Fruit fly (Drosophila melanogaster) whole organism, embryonic: ENCODE measurements around the gene srl.

ENCODE experiments used
- Atf-2 ChIP-seq: fragments of 200-800 bp; sonication (Bioruptor generic); optimal IDR thresholded peaks from 2 replicates; lab custom pipeline; 2016; ENCODE audit warnings: missing biosample characterization, missing genetic modification characterization
- CG10979 ChIP-seq: fragments of 200-800 bp; sonication (Bioruptor generic); optimal IDR thresholded peaks from 2 replicates; lab custom pipeline; 2018; ENCODE audit warnings: missing biosample characterization, mild to moderate bottlenecking, missing genetic modification characterization, moderate library complexity
- CG11093 ChIP-seq: fragments of 200-800 bp; sonication (Bioruptor generic); IDR thresholded peaks from 3 replicates; pipeline ENCODE4 v1.3.6; 2022; ENCODE audit warnings: missing biosample characterization, missing genetic modification characterization
- CG12391 ChIP-seq: fragments of 200-800 bp; sonication (Bioruptor generic); optimal IDR thresholded peaks from 3 replicates; lab custom pipeline; 2018; ENCODE audit warnings: missing biosample characterization, mild to moderate bottlenecking, missing genetic modification characterization, moderate library complexity
- CG12659 ChIP-seq: fragments of 200-800 bp; sonication (Bioruptor generic); optimal IDR thresholded peaks from 3 replicates; lab custom pipeline; 2017; ENCODE audit warnings: mild to moderate bottlenecking, missing biosample characterization, missing genetic modification reagents, missing genetic modification characterization
- CG15073 ChIP-seq: fragments of 200-800 bp; sonication (Bioruptor generic); optimal IDR thresholded peaks from 2 replicates; lab custom pipeline; 2016; ENCODE audit warnings: missing biosample characterization, missing genetic modification characterization
- CG15601 ChIP-seq: fragments of 200-800 bp; sonication (Bioruptor generic); optimal IDR thresholded peaks from 3 replicates; lab custom pipeline; 2019; ENCODE audit warnings: missing biosample characterization, mild to moderate bottlenecking, missing genetic modification characterization, moderate library complexity
- CG17359 ChIP-seq: fragments of 200-800 bp; sonication (Bioruptor generic); optimal IDR thresholded peaks from 3 replicates; lab custom pipeline; 2018; ENCODE audit warnings: missing biosample characterization, mild to moderate bottlenecking, missing genetic modification characterization, moderate library complexity
- CG2120 ChIP-seq: fragments of 200-800 bp; sonication (Bioruptor generic); optimal IDR thresholded peaks from 3 replicates; lab custom pipeline; 2016; ENCODE audit warnings: missing biosample characterization, missing genetic modification characterization
- CG6254 ChIP-seq: fragments of 200-800 bp; sonication (Bioruptor generic); optimal IDR thresholded peaks from 3 replicates; lab custom pipeline; 2017; ENCODE audit warnings: mild to moderate bottlenecking, missing biosample characterization, missing genetic modification reagents, missing genetic modification characterization
- CG7357 ChIP-seq: fragments of 200-800 bp; sonication (Bioruptor generic); IDR thresholded peaks from 3 replicates; pipeline ENCODE4 v1.3.6; 2022; ENCODE audit warnings: missing biosample characterization, missing genetic modification characterization
- CG8388 ChIP-seq: fragments of 200-800 bp; sonication (Bioruptor generic); optimal IDR thresholded peaks from 2 replicates; lab custom pipeline; 2019; ENCODE audit warnings: missing biosample characterization, mild to moderate bottlenecking, missing genetic modification characterization, moderate library complexity
- CrebB ChIP-seq: fragments of 200-800 bp; sonication (Bioruptor generic); optimal IDR thresholded peaks from 3 replicates; lab custom pipeline; 2018; ENCODE audit warnings: missing biosample characterization, mild to moderate bottlenecking, missing genetic modification characterization
- Doc2 ChIP-seq: fragments of 200-800 bp; sonication (Bioruptor generic); IDR thresholded peaks from 2 replicates; pipeline ENCODE4 v1.3.6; 2022; ENCODE audit warnings: missing biosample characterization, missing genetic modification characterization
- GATAe ChIP-seq: fragments of 200-800 bp; sonication (Bioruptor generic); conservative IDR thresholded peaks from 2 replicates; pipeline ENCODE4 v1.3.6; 2022; ENCODE audit warnings: missing biosample characterization, missing genetic modification characterization
- HLH54F ChIP-seq: fragments of 200-800 bp; sonication (Bioruptor generic); optimal IDR thresholded peaks from 3 replicates; lab custom pipeline; 2016; ENCODE audit warnings: missing biosample characterization, missing genetic modification characterization
- Jarid2 ChIP-seq: fragments of 200-800 bp; sonication (Bioruptor generic); optimal IDR thresholded peaks from 3 replicates; lab custom pipeline; 2017; ENCODE audit warnings: mild to moderate bottlenecking, missing biosample characterization, missing genetic modification reagents, missing genetic modification characterization
- Max ChIP-seq: fragments of 200-800 bp; sonication (Bioruptor generic); optimal IDR thresholded peaks from 2 replicates; lab custom pipeline; 2016; ENCODE audit warnings: missing biosample characterization, mild to moderate bottlenecking, missing genetic modification characterization
- Oli ChIP-seq: fragments of 200-800 bp; sonication (Bioruptor generic); optimal IDR thresholded peaks from 2 replicates; lab custom pipeline; 2018; ENCODE audit warnings: missing biosample characterization, mild to moderate bottlenecking, missing genetic modification characterization, moderate library complexity
- Pdp1 ChIP-seq, 2 experiments: fragments of 200-800 bp; sonication (Bioruptor generic); optimal IDR thresholded peaks; 3 replicates each; lab custom pipeline; 2016; ENCODE audit warnings: missing biosample characterization in 2 of 2, missing genetic modification characterization in 2 of 2, mild to moderate bottlenecking in 1 of 2, moderate library complexity in 1 of 2
- Side ChIP-seq: fragments of 200-800 bp; sonication (Bioruptor generic); optimal IDR thresholded peaks from 2 replicates; lab custom pipeline; 2016; ENCODE audit warnings: missing biosample characterization, missing genetic modification characterization
- Sin3A ChIP-seq: fragments of >200 bp; optimal IDR thresholded peaks from 2 replicates; lab custom pipeline; 2018
- Six4 ChIP-seq: fragments of 200-800 bp; sonication (Bioruptor generic); optimal IDR thresholded peaks from 2 replicates; lab custom pipeline; 2016; ENCODE audit warnings: missing biosample characterization, missing genetic modification characterization
- Sry-β ChIP-seq: fragments of 200-800 bp; sonication (Bioruptor generic); optimal IDR thresholded peaks from 2 replicates; lab custom pipeline; 2018; ENCODE audit warnings: missing biosample characterization, mild to moderate bottlenecking, missing genetic modification characterization, moderate library complexity
- Tbp ChIP-seq: fragments of >200 bp; optimal IDR thresholded peaks from 2 replicates; lab custom pipeline; 2018; ENCODE audit warnings: missing biosample characterization, missing genetic modification characterization
- Trl ChIP-seq, 3 experiments: fragments of >200 bp in 2 of 3; fragments of 200-800 bp in 1 of 3; sonication (Bioruptor generic) in 1 of 3; optimal IDR thresholded peaks; 2 replicates in 1 of 3; 3 replicates in 2 of 3; lab custom pipeline; 2016 to 2017; ENCODE audit warnings: missing biosample characterization in 1 of 3, missing genetic modification characterization in 1 of 3
- ac ChIP-seq: fragments of 200-800 bp; sonication (Bioruptor generic); optimal IDR thresholded peaks from 3 replicates; lab custom pipeline; 2017; ENCODE audit warnings: missing biosample characterization, mild to moderate bottlenecking, missing genetic modification characterization
- bcd ChIP-seq: fragments of 200-800 bp; sonication (Bioruptor generic); optimal IDR thresholded peaks from 2 replicates; lab custom pipeline; 2017; ENCODE audit warnings: missing biosample characterization, mild to moderate bottlenecking, missing genetic modification characterization
- bsh ChIP-seq, 2 experiments: fragments of 200-800 bp; sonication (Bioruptor generic); optimal IDR thresholded peaks; 2 replicates each; lab custom pipeline; 2017 to 2018; ENCODE audit warnings: mild to moderate bottlenecking in 2 of 2, missing biosample characterization in 2 of 2, missing genetic modification characterization in 2 of 2, moderate library complexity in 1 of 2
- btn ChIP-seq: fragments of 200-800 bp; sonication (Bioruptor generic); optimal IDR thresholded peaks from 2 replicates; lab custom pipeline; 2016; ENCODE audit warnings: missing biosample characterization, missing genetic modification characterization
- crol ChIP-seq: fragments of 200-800 bp; sonication (Bioruptor generic); IDR thresholded peaks from 2 replicates; pipeline ENCODE4 v1.3.6; 2022; ENCODE audit warnings: missing biosample characterization, missing genetic modification characterization
- da ChIP-seq: fragments of 200-800 bp; sonication (Bioruptor generic); optimal IDR thresholded peaks from 2 replicates; lab custom pipeline; 2016; ENCODE audit warnings: missing biosample characterization, missing genetic modification characterization
- eyg ChIP-seq: fragments of 200-800 bp; sonication (Bioruptor generic); optimal IDR thresholded peaks from 3 replicates; lab custom pipeline; 2016; ENCODE audit warnings: missing biosample characterization, missing genetic modification characterization
- fd96Cb ChIP-seq: fragments of 200-800 bp; sonication (Bioruptor generic); optimal IDR thresholded peaks from 2 replicates; lab custom pipeline; 2018; ENCODE audit warnings: missing biosample characterization, mild to moderate bottlenecking, missing genetic modification characterization, moderate library complexity
- gce ChIP-seq: fragments of 200-800 bp; sonication (Bioruptor generic); IDR thresholded peaks from 3 replicates; pipeline ENCODE4 v1.3.6; 2022; ENCODE audit warnings: missing biosample characterization, missing genetic modification characterization
- grn ChIP-seq: fragments of 200-800 bp; sonication (Bioruptor generic); optimal IDR thresholded peaks from 3 replicates; lab custom pipeline; 2017; ENCODE audit warnings: missing biosample characterization, missing genetic modification characterization
- gro ChIP-seq: fragments of 200-800 bp; sonication (Bioruptor generic); optimal IDR thresholded peaks from 2 replicates; lab custom pipeline; 2016; ENCODE audit warnings: missing biosample characterization, missing genetic modification characterization
- gsb-n ChIP-seq: fragments of 200-800 bp; sonication (Bioruptor generic); optimal IDR thresholded peaks from 3 replicates; lab custom pipeline; 2018; ENCODE audit warnings: missing biosample characterization, mild to moderate bottlenecking, missing genetic modification characterization
- insv ChIP-seq, 2 experiments: fragments of 200-800 bp; sonication (Bioruptor generic); optimal IDR thresholded peaks; 3 replicates each; lab custom pipeline; 2016 to 2018; ENCODE audit warnings: missing biosample characterization in 2 of 2, missing genetic modification characterization in 2 of 2
- kni ChIP-seq: fragments of 200-800 bp; sonication (Bioruptor generic); optimal IDR thresholded peaks from 3 replicates; lab custom pipeline; 2017; ENCODE audit warnings: mild to moderate bottlenecking, missing biosample characterization, missing genetic modification reagents, missing genetic modification characterization
- lilli ChIP-seq: fragments of 200-800 bp; sonication (Bioruptor generic); optimal IDR thresholded peaks from 3 replicates; lab custom pipeline; 2016; ENCODE audit warnings: missing biosample characterization, missing genetic modification characterization
- otp ChIP-seq: fragments of 200-800 bp; sonication (Bioruptor generic); IDR thresholded peaks from 3 replicates; pipeline ENCODE4, ENCODE4 v1.3.6; 2022; ENCODE audit warnings: missing biosample characterization, missing genetic modification characterization
- pfk ChIP-seq: fragments of 200-800 bp; sonication (Bioruptor generic); optimal IDR thresholded peaks from 2 replicates; lab custom pipeline; 2018; ENCODE audit warnings: missing biosample characterization, mild to moderate bottlenecking, missing genetic modification characterization, moderate library complexity
- scrt ChIP-seq: fragments of 200-800 bp; sonication (Bioruptor generic); optimal IDR thresholded peaks from 2 replicates; lab custom pipeline; 2018; ENCODE audit warnings: missing biosample characterization, mild to moderate bottlenecking, missing genetic modification characterization, moderate library complexity
- sna ChIP-seq: fragments of 200-800 bp; sonication (Bioruptor generic); IDR thresholded peaks from 2 replicates; pipeline ENCODE4 v1.3.6; 2022; ENCODE audit warnings: missing biosample characterization, missing genetic modification characterization; ENCODE audit not compliant: partially characterized antibody
- vnd ChIP-seq: fragments of 200-800 bp; sonication (Bioruptor generic); IDR thresholded peaks from 3 replicates; pipeline ENCODE4 v1.3.6; 2022; ENCODE audit warnings: missing biosample characterization, missing genetic modification characterization; ENCODE audit not compliant: partially characterized antibody
- zf30C ChIP-seq: fragments of 200-800 bp; sonication (Bioruptor generic); optimal IDR thresholded peaks from 3 replicates; lab custom pipeline; 2018; ENCODE audit warnings: missing biosample characterization, mild to moderate bottlenecking, missing genetic modification characterization
- zfh2 ChIP-seq: fragments of 200-800 bp; sonication (Bioruptor generic); optimal IDR thresholded peaks from 2 replicates; lab custom pipeline; 2016; ENCODE audit warnings: missing biosample characterization, missing genetic modification characterization

Gene srl

dm6 chr3R:4394654-4395581 lies 34.2 kb downstream of the srl start (continued):
- TF ChIP-seq CG12391 (tag; lab: Kevin White, UChicago) = peak; percentile 88
- TF ChIP-seq Six4 = peak; percentile 79
- TF ChIP-seq otp (GFP tag; lab: Robert Waterston, UW) = peak; percentile 75; the same call in 2 of the 3 replicates
- TF ChIP-seq GATAe = peak; percentile 78
- peak; percentile 88 to 90 for TF ChIP-seq bsh (GFP tag; optimal IDR thresholded peaks at IDR 0.05; lab: Kevin White, UChicago)
- peak; percentile 90 for TF ChIP-seq lilli (GFP tag; lab: Kevin White, UChicago)
- TF ChIP-seq btn = peak; percentile 82
- TF ChIP-seq Tbp (GFP tag; lab: Kevin White, UChicago) = no peak
- TF ChIP-seq eyg (GFP tag; lab: Kevin White, UChicago) = peak; percentile 85
- TF ChIP-seq CG10979 (tag; lab: Kevin White, UChicago) = peak; percentile 84
- TF ChIP-seq crol (GFP tag; lab: Robert Waterston, UW) = no peak
- TF ChIP-seq gro (GFP tag; lab: Kevin White, UChicago) = peak; percentile 95
- no peak for TF ChIP-seq Sin3A (lab: Kevin White, UChicago)
- TF ChIP-seq zfh2 (GFP tag; lab: Kevin White, UChicago) = peak; percentile 91
- no peak for TF ChIP-seq ac
- TF ChIP-seq CG2120 (GFP tag; lab: Kevin White, UChicago) = peak; percentile 93
- no peak for TF ChIP-seq gsb-n (tag; lab: Kevin White, UChicago)
- peak; percentile 79 for TF ChIP-seq Atf-2 (GFP tag; lab: Kevin White, UChicago)
- TF ChIP-seq Sry-β (GFP tag; lab: Kevin White, UChicago) = peak; percentile 70
- TF ChIP-seq grn (GFP tag; lab: Kevin White, UChicago) = peak; percentile 89
- TF ChIP-seq Max = peak; percentile 85
- TF ChIP-seq da = peak; percentile 45
- peak; percentile 8 for TF ChIP-seq kni (GFP tag; lab: Kevin White, UChicago)
- TF ChIP-seq Doc2 (GFP tag; lab: Robert Waterston, UW) = no peak
- peak; percentile 81 for TF ChIP-seq CG8388 (GFP tag; lab: Kevin White, UChicago)
- TF ChIP-seq CG17359 = peak; percentile 88
- no peak for TF ChIP-seq pfk (GFP tag; lab: Kevin White, UChicago)
- TF ChIP-seq CG11093 (GFP tag; lab: Robert Waterston, UW) = peak; percentile 83
- TF ChIP-seq Trl (optimal IDR thresholded peaks at IDR 0.05; lab: Kevin White, UChicago) = no peak
- TF ChIP-seq Trl (GFP tag; optimal IDR thresholded peaks at IDR 0.05; lab: Kevin White, UChicago) = peak; percentile 87
- peak; percentile 75 for TF ChIP-seq CG15601 (tag; lab: Kevin White, UChicago)
- TF ChIP-seq Side (GFP tag; lab: Kevin White, UChicago) = peak; percentile 87
- no peak for TF ChIP-seq CG15073 (GFP tag; lab: Kevin White, UChicago)
- TF ChIP-seq CG6254 (GFP tag; lab: Kevin White, UChicago) = peak; percentile 77
- TF ChIP-seq vnd (GFP tag; lab: Robert Waterston, UW) = no peak
- TF ChIP-seq zf30C = no peak
- peak; percentile 84 for TF ChIP-seq scrt (GFP tag; lab: Kevin White, UChicago)
- peak; percentile 84 for TF ChIP-seq fd96Cb (tag; lab: Kevin White, UChicago)
- TF ChIP-seq CrebB (tag; lab: Kevin White, UChicago) = peak; percentile 83
- no peak for TF ChIP-seq sna (GFP tag; lab: Robert Waterston, UW)
- peak; percentile 88 for TF ChIP-seq HLH54F (GFP tag; lab: Kevin White, UChicago)
- TF ChIP-seq Jarid2 (GFP tag; lab: Kevin White, UChicago) = no peak
- peak; percentile 87 to 88 for TF ChIP-seq Pdp1 (GFP tag; optimal IDR thresholded peaks at IDR 0.05; lab: Kevin White, UChicago)
- TF ChIP-seq bcd (GFP tag; lab: Kevin White, UChicago) = peak; percentile 91
- TF ChIP-seq CG12659 = peak; percentile 88
- TF ChIP-seq insv (GFP tag; optimal IDR thresholded peaks at IDR 0.05; lab: Kevin White, UChicago) = no peak
- peak; percentile 79 for TF ChIP-seq CG7357 (GFP tag; lab: Robert Waterston, UW)
- TF ChIP-seq Oli = peak; percentile 90
- peak; percentile 67; the same call in 2 of the 3 replicates for TF ChIP-seq gce (GFP tag; lab: Robert Waterston, UW)
